Worm (Caenorhabditis elegans) whole organism, midembryonic: ENCODE measurements around the gene spig-9.

Source experiments
- T22C8.4 ChIP-seq: fragments of 200-800 bp; sonication (Bioruptor generic); IDR thresholded peaks from 2 replicates; pipeline ENCODE4 v1.3.6; 2022; ENCODE audit warnings: missing genetic modification characterization, missing compliant biosample characterization
- cog-1 ChIP-seq: sonication (generic microtip); optimal IDR thresholded peaks from 2 replicates; lab custom pipeline; 2016; ENCODE audit warnings: missing genetic modification characterization, missing compliant biosample characterization
- klf-2 ChIP-seq: fragments of 200-800 bp; sonication (Bioruptor generic); conservative IDR thresholded peaks from 2 replicates; pipeline ENCODE4 v1.3.6; 2022; ENCODE audit warnings: missing genetic modification reagents, missing genetic modification characterization, missing compliant biosample characterization
- ztf-23 ChIP-seq: fragments of 200-800 bp; sonication (Bioruptor generic); IDR thresholded peaks from 2 replicates; pipeline ENCODE4 v1.3.6; 2022; ENCODE audit warnings: missing genetic modification reagents, missing genetic modification characterization, missing compliant biosample characterization

DNA sequence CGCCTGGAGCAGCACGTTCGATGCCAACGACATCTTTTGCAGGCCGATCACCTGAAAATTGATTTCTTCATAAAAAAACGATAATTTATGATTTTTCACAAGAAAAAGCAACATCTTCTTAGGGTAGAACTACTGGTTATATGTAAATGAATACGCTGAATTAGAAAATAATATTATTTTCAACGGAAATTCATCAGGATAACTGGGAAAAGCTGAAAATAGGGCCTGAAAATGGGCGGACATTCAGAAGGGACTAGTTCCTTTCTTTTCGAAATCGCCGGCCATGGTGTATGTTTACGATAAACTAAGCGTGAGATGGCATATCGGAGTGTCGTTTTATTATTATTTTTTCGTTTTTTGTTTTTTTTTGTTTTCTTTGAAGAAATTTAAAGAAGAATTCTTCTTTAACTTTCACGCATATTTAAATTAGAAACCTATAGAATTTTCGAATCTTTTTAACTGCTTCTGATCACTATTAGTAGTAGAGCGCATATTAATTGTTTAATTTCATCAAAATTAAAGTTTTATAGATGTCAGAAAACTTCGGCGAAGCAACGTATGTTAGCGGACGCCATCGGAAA is 13.9 kb upstream of the spig-9 start, which contains the start of the genes nduv-2 and F53F4.12:
- TF ChIP-seq klf-2 (GFP tag; lab: Robert Waterston, UW) (no peak), ztf-23 (GFP tag; lab: Robert Waterston, UW) (no peak), cog-1 (no peak), T22C8.4 (GFP tag; lab: Robert Waterston, UW) (no peak)
